Worm (Caenorhabditis elegans): Measurements from ENCODE around the gene R04D3.2.
A peak's percentile ranks its signal among the peaks of the same experiment; 100 is the strongest.

The R04D3.2 gene

DNA sequence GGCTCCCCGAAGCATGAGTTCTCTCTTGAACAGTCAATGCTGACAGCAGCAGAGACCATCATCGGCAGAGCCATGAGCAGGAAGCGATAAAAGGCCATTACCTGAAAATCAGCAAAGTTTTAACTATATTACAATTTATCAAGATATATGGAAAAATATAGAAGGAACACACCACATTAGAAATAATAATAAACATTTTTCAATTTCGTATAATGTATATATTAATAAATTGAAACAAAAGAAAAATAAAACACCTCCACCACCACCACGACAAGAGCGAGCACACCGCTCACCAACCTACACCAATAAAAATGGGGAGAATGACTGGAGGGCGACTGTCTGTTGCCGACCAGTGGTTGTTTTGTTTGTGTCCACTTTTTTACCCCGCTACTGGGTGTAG is at the start of gene R04D3.2:
Gene R04D3.2 (minus strand): TSS at position 101 of the 400 bp plus-strand sequence.
- TF ChIP-seq unc-39 (tag; optimal IDR thresholded peaks at IDR 0.05) (no peak), nhr-28 (tag; optimal IDR thresholded peaks at IDR 0.05) (no peak), tbx-8 (GFP tag; optimal IDR thresholded peaks at IDR 0.05) (no peak), pha-4 (tag; optimal IDR thresholded peaks at IDR 0.05) (no peak), elt-3 (tag; optimal IDR thresholded peaks at IDR 0.05) (no peak), elt-1 (tag; optimal IDR thresholded peaks at IDR 0.05; ENCODE audit: borderline replicate concordance, insufficient read depth) (no peak), mls-2 (tag; optimal IDR thresholded peaks at IDR 0.05) (no peak)

DNA sequence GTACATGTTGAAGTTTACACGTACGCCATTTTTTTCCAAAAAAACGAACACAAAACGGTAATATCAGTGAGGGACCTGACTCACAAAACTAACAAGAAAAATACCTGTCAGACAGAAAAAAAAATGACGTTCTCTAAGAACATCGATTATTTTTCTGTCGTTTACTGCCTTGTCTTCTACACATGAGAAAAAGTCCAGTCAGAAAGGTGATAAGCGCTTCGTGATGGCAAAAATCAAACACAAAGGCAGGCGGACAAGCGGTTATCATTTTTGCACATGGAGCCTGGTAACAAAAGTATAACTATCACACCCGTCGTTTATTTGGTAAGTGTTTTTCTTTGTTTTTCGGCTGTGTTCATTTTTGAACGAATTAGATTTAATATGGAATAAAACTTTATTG is 47.4 kb upstream of the R04D3.2 start, which contains the start of gene F46G10.4:
Gene F46G10.4 (plus strand): TSS at position 212 of the 400 bp plus-strand sequence.
- TF ChIP-seq mls-2 (tag; optimal IDR thresholded peaks at IDR 0.05) = no peak
- TF ChIP-seq ceh-39 (tag; optimal IDR thresholded peaks at IDR 0.05) = no peak
- no peak for TF ChIP-seq zip-8 (tag; optimal IDR thresholded peaks at IDR 0.05)
- no peak for TF ChIP-seq unc-62 (GFP tag; optimal IDR thresholded peaks at IDR 0.05)
- no peak for TF ChIP-seq nhr-2 (tag; optimal IDR thresholded peaks at IDR 0.05)
- TF ChIP-seq M03D4.4 (tag; optimal IDR thresholded peaks at IDR 0.05) = no peak
- no peak for TF ChIP-seq nhr-237 (tag; optimal IDR thresholded peaks at IDR 0.05)
- no peak for TF ChIP-seq flh-1 (GFP tag; optimal IDR thresholded peaks at IDR 0.05)
- no peak for TF ChIP-seq hlh-1 (tag; optimal IDR thresholded peaks at IDR 0.05)
- TF ChIP-seq drap-1 (GFP tag; optimal IDR thresholded peaks at IDR 0.05) = no peak

DNA sequence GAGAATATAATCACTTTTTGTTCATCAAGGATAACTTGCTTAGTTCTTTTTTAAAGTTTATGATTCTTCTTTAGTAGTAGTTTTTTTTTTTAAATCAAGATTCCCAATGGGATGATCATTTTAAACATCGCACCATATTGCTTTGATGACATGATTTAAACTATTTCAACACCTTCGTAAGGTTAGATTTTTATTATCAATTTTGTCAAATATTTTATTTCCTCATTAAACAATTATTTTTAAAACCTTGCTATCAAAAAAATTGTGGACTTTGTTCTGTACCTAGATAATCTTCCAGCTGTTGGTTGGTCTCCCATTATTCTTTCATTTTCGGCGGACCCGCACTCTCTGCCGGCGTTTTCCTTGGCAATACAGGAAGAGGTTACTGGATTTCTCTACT is 45.0 kb upstream of the R04D3.2 start, which contains the start of gene sir-2.3:
Gene sir-2.3 (plus strand): TSS at position 301 of the 400 bp plus-strand sequence.
- no peak for TF ChIP-seq cnd-1 (tag; optimal IDR thresholded peaks at IDR 0.05)
- no peak for TF ChIP-seq ham-2 (GFP tag; optimal IDR thresholded peaks at IDR 0.05)
- no peak for TF ChIP-seq unc-120 (tag; optimal IDR thresholded peaks at IDR 0.05; ENCODE audit: poor library complexity, severe bottlenecking)
- no peak for TF ChIP-seq M03D4.4 (tag; optimal IDR thresholded peaks at IDR 0.05)
- no peak for TF ChIP-seq mls-2 (tag; optimal IDR thresholded peaks at IDR 0.05)
- TF ChIP-seq zip-8 (tag; optimal IDR thresholded peaks at IDR 0.05) = no peak
- TF ChIP-seq elt-1 (tag; optimal IDR thresholded peaks at IDR 0.05; ENCODE audit: borderline replicate concordance, insufficient read depth) = no peak
- no peak for TF ChIP-seq ceh-43 (GFP tag; optimal IDR thresholded peaks at IDR 0.05)
- TF ChIP-seq nhr-28 (tag; optimal IDR thresholded peaks at IDR 0.05) = no peak
- TF ChIP-seq mab-5 (tag; optimal IDR thresholded peaks at IDR 0.05) = no peak
- no peak for TF ChIP-seq lin-13 (tag; optimal IDR thresholded peaks at IDR 0.05)
- no peak for TF ChIP-seq bed-3 (GFP tag; optimal IDR thresholded peaks at IDR 0.05)
- no peak for TF ChIP-seq nhr-237 (tag; optimal IDR thresholded peaks at IDR 0.05)
- TF ChIP-seq lsy-2 (tag; optimal IDR thresholded peaks at IDR 0.05) = no peak
- no peak for TF ChIP-seq flh-1 (GFP tag; optimal IDR thresholded peaks at IDR 0.05)
- TF ChIP-seq blmp-1 (tag; optimal IDR thresholded peaks at IDR 0.05) = no peak
- no peak for TF ChIP-seq nhr-76 (tag; optimal IDR thresholded peaks at IDR 0.05)

DNA sequence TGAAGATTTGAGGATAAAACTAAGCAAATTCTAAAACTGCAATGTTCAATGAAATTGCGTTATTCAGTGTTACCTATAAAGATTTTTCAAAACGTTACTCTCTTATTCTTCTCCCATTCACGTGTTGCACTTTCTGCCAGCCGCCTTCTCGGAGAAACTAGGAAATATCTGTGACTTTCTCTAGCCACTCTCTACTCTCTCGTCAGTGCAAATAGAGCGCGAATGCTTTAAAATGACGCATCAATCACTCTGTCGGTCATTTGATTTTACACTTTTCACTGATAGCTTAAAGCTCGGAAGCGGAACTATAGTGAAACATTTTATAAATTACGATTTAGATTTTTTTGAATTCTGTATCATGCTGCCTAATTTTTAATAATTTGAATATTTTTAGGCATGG is 42.4 kb upstream of the R04D3.2 start:
- peak; percentile 97 for TF ChIP-seq unc-120 (tag; optimal IDR thresholded peaks at IDR 0.05; ENCODE audit: poor library complexity, severe bottlenecking)
- no peak for TF ChIP-seq lin-13 (tag; optimal IDR thresholded peaks at IDR 0.05)
- TF ChIP-seq pha-4 (tag; optimal IDR thresholded peaks at IDR 0.05) = peak; percentile 21
- TF ChIP-seq M03D4.4 (tag; optimal IDR thresholded peaks at IDR 0.05) = no peak
- no peak for TF ChIP-seq snpc-4 (tag; optimal IDR thresholded peaks at IDR 0.05)
- TF ChIP-seq elt-3 (tag; optimal IDR thresholded peaks at IDR 0.05) = no peak
- no peak for TF ChIP-seq lin-32 (GFP tag; optimal IDR thresholded peaks at IDR 0.05)
- TF ChIP-seq tbx-8 (GFP tag; optimal IDR thresholded peaks at IDR 0.05) = no peak
- peak; percentile 48 for TF ChIP-seq mep-1 (tag; optimal IDR thresholded peaks at IDR 0.05)
- no peak for TF ChIP-seq drap-1 (GFP tag; optimal IDR thresholded peaks at IDR 0.05)
- no peak for TF ChIP-seq ceh-83 (GFP tag; optimal IDR thresholded peaks at IDR 0.05)
- TF ChIP-seq ceh-39 (tag; optimal IDR thresholded peaks at IDR 0.05) = no peak
- no peak for TF ChIP-seq cnd-1 (tag; optimal IDR thresholded peaks at IDR 0.05)
- TF ChIP-seq nhr-76 (tag; optimal IDR thresholded peaks at IDR 0.05) = no peak
- no peak for TF ChIP-seq flh-1 (GFP tag; optimal IDR thresholded peaks at IDR 0.05)
- peak; percentile 20 for TF ChIP-seq nhr-237 (tag; optimal IDR thresholded peaks at IDR 0.05)
- TF ChIP-seq hlh-1 (tag; optimal IDR thresholded peaks at IDR 0.05) = peak; percentile 67
- TF ChIP-seq ztf-11 (tag; optimal IDR thresholded peaks at IDR 0.05) = no peak
- TF ChIP-seq ceh-43 (GFP tag; optimal IDR thresholded peaks at IDR 0.05) = no peak
- TF ChIP-seq ces-1 (GFP tag; optimal IDR thresholded peaks at IDR 0.05) = peak; percentile 51
- peak; percentile 99 for TF ChIP-seq unc-62 (GFP tag; optimal IDR thresholded peaks at IDR 0.05)
- no peak for TF ChIP-seq nhr-28 (tag; optimal IDR thresholded peaks at IDR 0.05)
- TF ChIP-seq zip-8 (tag; optimal IDR thresholded peaks at IDR 0.05) = no peak
- TF ChIP-seq bed-3 (GFP tag; optimal IDR thresholded peaks at IDR 0.05) = no peak
- TF ChIP-seq nhr-2 (tag; optimal IDR thresholded peaks at IDR 0.05) = no peak
- TF ChIP-seq mls-2 (tag; optimal IDR thresholded peaks at IDR 0.05) = no peak
- no peak for TF ChIP-seq sptf-1 (tag; optimal IDR thresholded peaks at IDR 0.05)
- TF ChIP-seq nhr-12 (tag; optimal IDR thresholded peaks at IDR 0.05) = no peak
- TF ChIP-seq blmp-1 (tag; optimal IDR thresholded peaks at IDR 0.05) = no peak
- TF ChIP-seq mab-5 (tag; optimal IDR thresholded peaks at IDR 0.05) = peak; percentile 89

All from whole organism, mixed stage, embryonic.